Fruit fly (Drosophila melanogaster) whole organism, wandering third instar larva: ENCODE data around the gene shd.

Experiments used
- Dfd ChIP-seq: fragments of >200 bp; optimal IDR thresholded peaks from 2 replicates; lab custom pipeline; 2017; ENCODE audit warnings: missing biosample characterization, missing genetic modification characterization
- Hr78 ChIP-seq: fragments of >200 bp; optimal IDR thresholded peaks from 2 replicates; lab custom pipeline; 2017; ENCODE audit warnings: missing biosample characterization, missing genetic modification characterization
- Hr83 ChIP-seq: fragments of 200-300 bp; sonication (Bioruptor generic); optimal IDR thresholded peaks from 2 replicates; lab custom pipeline; 2016; ENCODE audit warnings: missing biosample characterization, mild to moderate bottlenecking, missing genetic modification characterization, moderate library complexity; ENCODE audit not compliant: poor library complexity, severe bottlenecking
- Myc ChIP-seq: fragments of >200 bp; optimal IDR thresholded peaks from 2 replicates; lab custom pipeline; 2017
- OdsH ChIP-seq: fragments of 200-800 bp; sonication (Bioruptor generic); optimal IDR thresholded peaks from 2 replicates; lab custom pipeline; 2016; ENCODE audit warnings: missing biosample characterization, mild to moderate bottlenecking, missing genetic modification characterization
- br ChIP-seq: fragments of 200-800 bp; sonication (Bioruptor generic); optimal IDR thresholded peaks from 2 replicates; lab custom pipeline; 2016; ENCODE audit warnings: missing biosample characterization, missing genetic modification characterization
- h ChIP-seq: fragments of 200-800 bp; sonication (Bioruptor generic); optimal IDR thresholded peaks from 3 replicates; lab custom pipeline; 2016; ENCODE audit warnings: missing biosample characterization, mild to moderate bottlenecking, missing genetic modification characterization

dm6 chr3L:14605291-14605690, 9.0 kb upstream of the shd start:
- TF ChIP-seq br (GFP tag; lab: Kevin White, UChicago), result no peak
- no peak for TF ChIP-seq Dfd (GFP tag; lab: Kevin White, UChicago)
- TF ChIP-seq OdsH (GFP tag; lab: Kevin White, UChicago), result no peak
- no peak for TF ChIP-seq Hr83 (GFP tag; lab: Kevin White, UChicago)
- no peak for TF ChIP-seq h (GFP tag; lab: Kevin White, UChicago)
- no peak for TF ChIP-seq Hr78 (GFP tag; lab: Kevin White, UChicago)
- no peak for TF ChIP-seq Myc (lab: Kevin White, UChicago)
